Worm (Caenorhabditis elegans) whole organism, late embryonic: ENCODE results near the gene C55B6.4.

Experiments
- T23F11.4 ChIP-seq: fragments of 200-800 bp; sonication (Bioruptor generic); optimal IDR thresholded peaks from 2 replicates; lab custom pipeline; 2018; ENCODE audit warnings: mild to moderate bottlenecking, missing genetic modification characterization, missing compliant biosample characterization
- ceh-14 ChIP-seq: sonication (generic microtip); optimal IDR thresholded peaks from 2 replicates; lab custom pipeline; 2016; ENCODE audit warnings: missing genotype, missing genetic modification characterization, missing compliant biosample characterization
- ceh-18 ChIP-seq: sonication (generic microtip); optimal IDR thresholded peaks from 2 replicates; lab custom pipeline; 2016; ENCODE audit warnings: missing genetic modification characterization, missing compliant biosample characterization
- ceh-2 ChIP-seq: sonication (generic microtip); optimal IDR thresholded peaks from 2 replicates; lab custom pipeline; 2016; ENCODE audit warnings: missing genotype, missing genetic modification characterization, missing compliant biosample characterization
- ceh-22 ChIP-seq: sonication (generic microtip); optimal IDR thresholded peaks from 2 replicates; lab custom pipeline; 2017; ENCODE audit warnings: missing biosample characterization, missing genetic modification characterization
- ceh-24 ChIP-seq: sonication (generic microtip); optimal IDR thresholded peaks from 2 replicates; lab custom pipeline; 2016; ENCODE audit warnings: mild to moderate bottlenecking, missing genetic modification characterization, missing compliant biosample characterization
- ceh-30 ChIP-seq: fragments of 150-350 bp; optimal IDR thresholded peaks from 2 replicates; lab custom pipeline; 2014; ENCODE audit warnings: missing biosample characterization, missing genetic modification characterization
- ceh-31 ChIP-seq: sonication (generic microtip); optimal IDR thresholded peaks from 2 replicates; lab custom pipeline; 2016; ENCODE audit warnings: missing genetic modification characterization, missing compliant biosample characterization
- ceh-34 ChIP-seq: sonication (generic microtip); optimal IDR thresholded peaks from 2 replicates; lab custom pipeline; 2016; ENCODE audit warnings: mild to moderate bottlenecking, missing genetic modification characterization, missing compliant biosample characterization
- ceh-45 ChIP-seq: fragments of 200-800 bp; sonication (Bioruptor generic); IDR thresholded peaks from 2 replicates; pipeline ENCODE4 v1.3.6; 2022; ENCODE audit warnings: missing genetic modification reagents, missing genetic modification characterization, missing compliant biosample characterization
- ceh-48 ChIP-seq: sonication (generic microtip); optimal IDR thresholded peaks from 2 replicates; lab custom pipeline; 2016; ENCODE audit warnings: missing genetic modification characterization, inconsistent platforms, missing compliant biosample characterization
- ceh-9 ChIP-seq: sonication (generic microtip); optimal IDR thresholded peaks from 2 replicates; lab custom pipeline; 2016; ENCODE audit warnings: mild to moderate bottlenecking, missing genetic modification characterization, inconsistent platforms, missing compliant biosample characterization
- che-1 ChIP-seq: sonication (generic microtip); optimal IDR thresholded peaks from 2 replicates; lab custom pipeline; 2016; ENCODE audit warnings: mild to moderate bottlenecking, missing genetic modification characterization, missing compliant biosample characterization
- elt-4 ChIP-seq: sonication (generic microtip); optimal IDR thresholded peaks from 2 replicates; lab custom pipeline; 2016; ENCODE audit warnings: missing genetic modification characterization, missing compliant biosample characterization
- ets-4 ChIP-seq: sonication (generic microtip); optimal IDR thresholded peaks from 2 replicates; lab custom pipeline; 2016; ENCODE audit warnings: missing genetic modification characterization, missing compliant biosample characterization
- eyg-1 ChIP-seq: sonication (generic microtip); optimal IDR thresholded peaks from 2 replicates; lab custom pipeline; 2016; ENCODE audit warnings: missing genotype, missing genetic modification characterization, missing compliant biosample characterization
- fkh-6 ChIP-seq: sonication (generic microtip); optimal IDR thresholded peaks from 2 replicates; lab custom pipeline; 2016; ENCODE audit warnings: missing genetic modification characterization, missing compliant biosample characterization
- gmeb-2 ChIP-seq: sonication (generic microtip); optimal IDR thresholded peaks from 2 replicates; lab custom pipeline; 2016; ENCODE audit warnings: missing genetic modification characterization, inconsistent platforms, missing compliant biosample characterization
- hlh-15 ChIP-seq: sonication (generic microtip); optimal IDR thresholded peaks from 2 replicates; lab custom pipeline; 2016; ENCODE audit warnings: missing genetic modification characterization, missing compliant biosample characterization
- lim-6 ChIP-seq: sonication (generic microtip); optimal IDR thresholded peaks from 2 replicates; lab custom pipeline; 2016; ENCODE audit warnings: missing genetic modification characterization, missing compliant biosample characterization
- lin-11 ChIP-seq: fragments of 200-800 bp; sonication (Bioruptor generic); optimal IDR thresholded peaks from 2 replicates; lab custom pipeline; 2018; ENCODE audit warnings: mild to moderate bottlenecking, missing genetic modification characterization, missing compliant biosample characterization
- nhr-11 ChIP-seq: fragments of 150-350 bp; optimal IDR thresholded peaks from 2 replicates; lab custom pipeline; 2014; ENCODE audit warnings: missing biosample characterization, missing genetic modification characterization
- pqm-1 ChIP-seq: sonication (generic microtip); optimal IDR thresholded peaks from 2 replicates; lab custom pipeline; 2016; ENCODE audit warnings: missing genetic modification characterization, missing compliant biosample characterization
- pros-1 ChIP-seq: fragments of 150-350 bp; optimal IDR thresholded peaks from 2 replicates; lab custom pipeline; 2014; ENCODE audit warnings: missing biosample characterization, missing genetic modification reagents, missing genetic modification characterization
- rnt-1 ChIP-seq: sonication (generic microtip); optimal IDR thresholded peaks from 2 replicates; lab custom pipeline; 2016; ENCODE audit warnings: missing genetic modification characterization, missing compliant biosample characterization
- sox-2 ChIP-seq: fragments of 200-800 bp; sonication (Bioruptor generic); IDR thresholded peaks from 2 replicates; pipeline ENCODE4 v1.3.6; 2022; ENCODE audit warnings: missing genetic modification reagents, missing genetic modification characterization, missing compliant biosample characterization
- sox-4 ChIP-seq: sonication (generic microtip); optimal IDR thresholded peaks from 2 replicates; lab custom pipeline; 2017; ENCODE audit warnings: mild to moderate bottlenecking, missing genetic modification characterization, inconsistent platforms, missing compliant biosample characterization
- tbx-2 ChIP-seq: sonication (generic microtip); optimal IDR thresholded peaks from 2 replicates; lab custom pipeline; 2016; ENCODE audit warnings: missing genetic modification characterization, missing compliant biosample characterization
- tbx-7 ChIP-seq: sonication (generic microtip); optimal IDR thresholded peaks from 2 replicates; lab custom pipeline; 2016; ENCODE audit warnings: missing genotype, missing genetic modification characterization, missing compliant biosample characterization
- ttx-3 ChIP-seq: sonication (generic microtip); optimal IDR thresholded peaks from 2 replicates; lab custom pipeline; 2016; ENCODE audit warnings: missing genetic modification reagents, missing genetic modification characterization, missing compliant biosample characterization
- unc-55 ChIP-seq: sonication (generic microtip); optimal IDR thresholded peaks from 2 replicates; lab custom pipeline; 2017; ENCODE audit warnings: missing biosample characterization, missing genetic modification reagents, missing genetic modification characterization
- unc-86 ChIP-seq: sonication (generic microtip); optimal IDR thresholded peaks from 2 replicates; lab custom pipeline; 2016; ENCODE audit warnings: missing genetic modification characterization, missing compliant biosample characterization

C55B6.4 gene

DNA sequence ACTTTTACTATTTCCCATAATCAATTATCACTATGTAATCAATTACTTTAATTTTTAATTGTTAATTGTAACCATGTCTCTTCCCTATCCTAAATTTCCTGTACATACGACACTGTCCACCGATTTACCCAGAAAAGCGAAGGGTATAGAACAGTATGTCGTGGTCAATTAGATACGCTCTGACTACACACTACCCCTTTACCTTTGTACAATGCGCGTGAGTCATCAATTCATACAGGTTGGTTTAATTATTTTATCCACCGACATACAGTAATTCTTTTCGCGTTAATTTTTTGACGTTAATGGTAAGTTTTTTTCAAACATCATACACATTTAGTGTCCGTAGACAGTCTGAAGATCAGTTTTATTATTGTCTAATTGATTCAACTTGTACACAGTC lies 5.9 kb downstream of the C55B6.4 start (continued):
- peak; percentile 68 for TF ChIP-seq ceh-31 (tag; lab: Kevin White, UChicago)
- TF ChIP-seq lim-6 (tag; lab: Kevin White, UChicago): no peak
- no peak for TF ChIP-seq pqm-1 (tag; lab: Kevin White, UChicago)
- no peak for TF ChIP-seq che-1 (tag; lab: Kevin White, UChicago)
- TF ChIP-seq ceh-14 (tag; lab: Kevin White, UChicago): no peak
- TF ChIP-seq ceh-48 (tag; lab: Kevin White, UChicago): no peak
- TF ChIP-seq tbx-2 (tag; lab: Kevin White, UChicago): no peak
- no peak for TF ChIP-seq nhr-11 (tag; lab: Kevin White, UChicago)
- TF ChIP-seq pros-1 (tag; lab: Kevin White, UChicago): no peak
- TF ChIP-seq gmeb-2 (tag; lab: Kevin White, UChicago): no peak
- TF ChIP-seq elt-4 (tag; lab: Kevin White, UChicago): no peak
- peak; percentile 2 for TF ChIP-seq ets-4 (tag; lab: Kevin White, UChicago)
- TF ChIP-seq ceh-22 (tag; lab: Kevin White, UChicago): no peak
- no peak for TF ChIP-seq tbx-7 (tag; lab: Kevin White, UChicago)
- TF ChIP-seq sox-4 (tag; lab: Kevin White, UChicago): no peak
- TF ChIP-seq, all 69 proteins: peak for 8

DNA sequence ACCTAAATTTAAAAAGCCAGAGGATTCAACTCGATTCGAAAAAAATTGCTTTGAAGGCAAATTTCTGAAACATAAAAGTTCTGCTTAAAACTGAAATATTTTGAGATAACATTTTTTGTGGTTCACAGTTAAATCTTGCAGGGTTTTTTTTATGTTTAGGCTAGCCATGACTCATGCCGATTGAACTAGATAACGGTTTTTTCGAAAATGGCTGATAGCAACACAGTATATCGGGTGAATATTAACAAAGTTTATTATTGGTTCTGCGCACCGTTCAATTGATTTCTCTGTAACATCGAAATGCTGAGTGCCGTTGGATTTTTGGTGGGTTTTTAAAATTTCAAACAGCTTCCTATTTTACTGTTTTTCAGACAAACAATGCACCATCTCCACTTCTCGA lies 10.2 kb downstream of the C55B6.4 start, which contains the start of gene F43E12.1:
Gene F43E12.1, plus strand, starts transcription at position 301 of the 400 bp plus-strand sequence.
- no peak for TF ChIP-seq ceh-2 (tag; lab: Kevin White, UChicago)
- TF ChIP-seq tbx-7 (tag; lab: Kevin White, UChicago): no peak
- no peak for TF ChIP-seq T23F11.4 (GFP tag; lab: Kevin White, UChicago)
- no peak for TF ChIP-seq ceh-18
- TF ChIP-seq ceh-48 (tag; lab: Kevin White, UChicago): no peak
- no peak for TF ChIP-seq ceh-45
- no peak for TF ChIP-seq sox-2 (GFP tag; lab: Robert Waterston, UW)
- TF ChIP-seq hlh-15 (tag; lab: Kevin White, UChicago): no peak
- no peak for TF ChIP-seq unc-55
- TF ChIP-seq rnt-1 (tag; lab: Kevin White, UChicago): no peak
- TF ChIP-seq ceh-31 (tag; lab: Kevin White, UChicago): no peak

DNA sequence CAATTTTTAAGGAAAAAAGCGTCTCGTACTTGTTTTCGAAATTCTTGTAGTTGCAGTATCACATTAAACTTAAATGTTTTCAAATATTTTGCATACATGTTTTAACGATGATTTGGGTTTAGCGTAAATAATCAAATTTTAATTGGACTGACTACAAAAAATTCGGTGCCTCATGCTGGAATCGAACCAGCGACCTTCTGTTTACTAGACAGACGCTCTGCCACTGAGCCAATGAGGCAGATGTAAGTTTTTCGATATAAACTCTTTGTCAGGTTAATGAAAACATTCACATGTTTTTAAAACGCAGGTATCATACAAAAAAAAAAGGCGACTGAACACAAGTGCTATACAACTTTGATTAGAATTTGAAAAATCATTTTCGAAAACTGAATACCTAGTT lies 10.7 kb downstream of the C55B6.4 start:
- TF ChIP-seq ceh-30 (tag; lab: Kevin White, UChicago): no peak

DNA sequence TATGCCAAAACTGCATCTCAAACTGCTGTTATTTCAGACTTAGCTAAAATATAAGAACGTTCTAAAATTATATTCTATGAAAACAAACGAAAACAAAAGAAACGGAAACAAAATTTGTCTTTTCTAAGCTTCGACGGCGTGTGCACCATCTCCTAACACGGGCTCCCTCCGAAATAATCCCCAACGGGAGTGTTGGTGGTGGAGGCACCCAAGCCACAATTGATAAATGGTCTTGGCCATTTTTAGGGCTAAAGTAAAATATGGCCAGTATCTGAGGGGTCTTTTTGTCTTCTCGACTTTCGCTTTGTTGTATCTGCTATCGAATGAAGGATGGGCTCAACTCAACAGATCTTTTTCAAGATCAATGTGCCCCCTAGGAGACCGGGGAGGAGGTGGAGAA lies 12.1 kb downstream of the C55B6.4 start:
- TF ChIP-seq unc-86 (tag; lab: Kevin White, UChicago) (no peak), ets-4 (tag; lab: Kevin White, UChicago) (no peak), ttx-3 (tag; lab: Kevin White, UChicago) (no peak), lin-11 (tag; lab: Kevin White, UChicago) (no peak)

- no peak for TF ChIP-seq ceh-9 (tag; lab: Kevin White, UChicago)
- TF ChIP-seq fkh-6 (tag; lab: Kevin White, UChicago): no peak
- no peak for TF ChIP-seq ttx-3 (tag; lab: Kevin White, UChicago)
- no peak for TF ChIP-seq nhr-11 (tag; lab: Kevin White, UChicago)
- no peak for TF ChIP-seq eyg-1 (tag; lab: Kevin White, UChicago)
- TF ChIP-seq ceh-24 (tag; lab: Kevin White, UChicago): no peak
- no peak for TF ChIP-seq tbx-7 (tag; lab: Kevin White, UChicago)
- no peak for TF ChIP-seq gmeb-2 (tag; lab: Kevin White, UChicago)
- no peak for TF ChIP-seq ceh-34
These were observed 16.8 kb downstream of the C55B6.4 start, which contains the start of gene bar-1 for ce11 chrX:7170575-7171297. Gene bar-1 (minus strand): TSS chrX:7170625.
